Worm (Caenorhabditis elegans) whole organism, L4 larva: ENCODE data around the gene nhx-5.

ENCODE experiments used
- D1046.2 ChIP-seq: fragments of 200-800 bp; sonication (Bioruptor generic); IDR thresholded peaks from 2 replicates; pipeline ENCODE4 v1.3.6; 2022; ENCODE audit warnings: missing genetic modification characterization, missing compliant biosample characterization
- F37D6.2 ChIP-seq: sonication (generic microtip); optimal IDR thresholded peaks from 2 replicates; lab custom pipeline; 2016; ENCODE audit warnings: mild to moderate bottlenecking, missing genetic modification characterization, missing compliant biosample characterization
- T20F7.1 ChIP-seq: fragments of 200-800 bp; sonication (Bioruptor generic); optimal IDR thresholded peaks from 2 replicates; lab custom pipeline; 2018; ENCODE audit warnings: mild to moderate bottlenecking, missing genetic modification characterization, missing compliant biosample characterization
- Y48G9A.11 ChIP-seq: fragments of 200-800 bp; sonication (Bioruptor generic); IDR thresholded peaks from 2 replicates; pipeline ENCODE4 v1.3.6; 2022; ENCODE audit warnings: missing genetic modification reagents, missing genetic modification characterization, missing compliant biosample characterization
- aha-1 ChIP-seq: fragments of 150-350 bp; peaks from one replicate; lab custom pipeline; 2014; ENCODE audit warnings: missing biosample characterization, missing genetic modification characterization
- aly-2 ChIP-seq: sonication (generic microtip); optimal IDR thresholded peaks from 2 replicates; lab custom pipeline; 2018; ENCODE audit warnings: missing biosample characterization, missing genetic modification characterization
- ama-1 ChIP-seq: fragments of 150-350 bp; optimal IDR thresholded peaks from 2 replicates; lab custom pipeline; 2014; ENCODE audit warnings: inconsistent platforms, mixed read lengths
- arid-1 ChIP-seq: fragments of 200-800 bp; sonication (Bioruptor generic); conservative IDR thresholded peaks from 2 replicates; pipeline ENCODE4 v1.3.6; 2022; ENCODE audit warnings: missing genetic modification reagents, missing genetic modification characterization, missing compliant biosample characterization
- ceh-28 ChIP-seq: fragments of 150-350 bp; optimal IDR thresholded peaks from 2 replicates; lab custom pipeline; 2014; ENCODE audit warnings: missing biosample characterization, missing genetic modification reagents, missing genetic modification characterization
- ceh-82 ChIP-seq: sonication (generic microtip); optimal IDR thresholded peaks from 2 replicates; lab custom pipeline; 2017; ENCODE audit warnings: missing biosample characterization, missing genetic modification characterization
- ces-1 ChIP-seq: fragments of 150-350 bp; sonication (generic microtip); optimal IDR thresholded peaks from 4 replicates; lab custom pipeline; 2014; ENCODE audit warnings: missing biosample characterization, missing genetic modification reagents, missing genetic modification characterization
- daf-19 ChIP-seq: fragments of 200-800 bp; sonication (Bioruptor generic); conservative IDR thresholded peaks from 2 replicates; pipeline ENCODE4 v1.3.6; 2022; ENCODE audit warnings: missing genetic modification characterization, missing compliant biosample characterization
- daf-8 ChIP-seq: fragments of 200-800 bp; sonication (Bioruptor generic); IDR thresholded peaks from 2 replicates; pipeline ENCODE4 v1.3.6; 2022; ENCODE audit warnings: missing genetic modification characterization, missing compliant biosample characterization
- dmd-6 ChIP-seq: fragments of 200-800 bp; sonication (Bioruptor generic); IDR thresholded peaks from 2 replicates; pipeline ENCODE4 v1.3.6; 2022; ENCODE audit warnings: missing genetic modification reagents, missing genetic modification characterization, missing compliant biosample characterization
- dmd-8 ChIP-seq: fragments of 200-800 bp; sonication (Bioruptor generic); IDR thresholded peaks from 2 replicates; pipeline ENCODE4 v1.3.6; 2022; ENCODE audit warnings: missing genetic modification characterization, missing compliant biosample characterization
- dpl-1 ChIP-seq: fragments of 150-350 bp; optimal IDR thresholded peaks from 2 replicates; lab custom pipeline; 2014; ENCODE audit warnings: missing biosample characterization, missing genetic modification reagents, missing genetic modification characterization
- hlh-30 ChIP-seq: sonication (generic microtip); optimal IDR thresholded peaks from 2 replicates; lab custom pipeline; 2017; ENCODE audit warnings: antibody characterized with exemption, mild to moderate bottlenecking, missing genetic modification characterization, missing compliant biosample characterization; ENCODE audit not compliant: insufficient read depth
- hmg-1.1 ChIP-seq: fragments of 200-800 bp; sonication (Bioruptor generic); IDR thresholded peaks from 2 replicates; pipeline ENCODE4 v1.3.6; 2022; ENCODE audit warnings: missing genetic modification reagents, missing genetic modification characterization, missing compliant biosample characterization
- lin-38 ChIP-seq: fragments of 200-800 bp; sonication (Bioruptor generic); IDR thresholded peaks from 2 replicates; pipeline ENCODE4 v1.3.6; 2022; ENCODE audit warnings: missing genetic modification reagents, missing genetic modification characterization, missing compliant biosample characterization
- lsy-2 ChIP-seq, 2 experiments: fragments of 150-350 bp in 1 of 2; sonication (generic microtip) in 1 of 2; optimal IDR thresholded peaks; 2 replicates each; lab custom pipeline; 2014 to 2017; ENCODE audit warnings: missing biosample characterization in 2 of 2, missing genetic modification characterization in 2 of 2
- mep-1 ChIP-seq: fragments of 150-350 bp; sonication (generic microtip); optimal IDR thresholded peaks from 3 replicates; lab custom pipeline; 2014; ENCODE audit warnings: missing biosample characterization, missing genetic modification characterization
- mxl-3 ChIP-seq: fragments of 200-800 bp; sonication (Bioruptor generic); optimal IDR thresholded peaks from 2 replicates; lab custom pipeline; 2018; ENCODE audit warnings: mild to moderate bottlenecking, missing genetic modification characterization, missing compliant biosample characterization
- nhr-10 ChIP-seq: fragments of 150-350 bp; optimal IDR thresholded peaks from 2 replicates; lab custom pipeline; 2014; ENCODE audit warnings: missing biosample characterization, missing genetic modification characterization
- nhr-111 ChIP-seq: fragments of 200-800 bp; sonication (Bioruptor generic); optimal IDR thresholded peaks from 2 replicates; lab custom pipeline; 2018; ENCODE audit warnings: mild to moderate bottlenecking, missing genetic modification characterization, missing compliant biosample characterization
- nhr-237 ChIP-seq: sonication (generic microtip); optimal IDR thresholded peaks from 2 replicates; lab custom pipeline; 2017; ENCODE audit warnings: missing biosample characterization, missing genetic modification characterization
- nhr-28 ChIP-seq: fragments of 150-350 bp; optimal IDR thresholded peaks from 2 replicates; lab custom pipeline; 2014; ENCODE audit warnings: missing biosample characterization, missing genetic modification characterization
- nhr-48 ChIP-seq: sonication (generic microtip); optimal IDR thresholded peaks from 2 replicates; lab custom pipeline; 2016; ENCODE audit warnings: mild to moderate bottlenecking, missing genetic modification characterization, missing compliant biosample characterization
- nhr-6 ChIP-seq: fragments of 150-350 bp; optimal IDR thresholded peaks from 2 replicates; lab custom pipeline; 2014; ENCODE audit warnings: missing biosample characterization, missing genetic modification characterization
- nhr-76 ChIP-seq: fragments of 150-350 bp; optimal IDR thresholded peaks from 2 replicates; lab custom pipeline; 2014; ENCODE audit warnings: missing biosample characterization, missing genetic modification characterization
- pha-4 ChIP-seq, 2 experiments: fragments of 150-350 bp in 1 of 2; fragments of 200-800 bp in 1 of 2; sonication (Bioruptor generic) in 1 of 2; IDR thresholded peaks in 1 of 2; optimal IDR thresholded peaks in 1 of 2; 2 replicates each; pipeline versions ENCODE4 v1.3.6 to Lab custom; 2014 to 2022; ENCODE audit warnings: missing genetic modification characterization in 2 of 2, missing genetic modification reagents in 2 of 2, missing biosample characterization in 1 of 2, missing compliant biosample characterization in 1 of 2
- snpc-1.2 ChIP-seq: fragments of 200-800 bp; sonication (Bioruptor generic); IDR thresholded peaks from 2 replicates; pipeline ENCODE4 v1.3.6; 2022; ENCODE audit warnings: missing genetic modification reagents, missing genetic modification characterization, missing compliant biosample characterization
- spr-3 ChIP-seq: fragments of 200-800 bp; sonication (Bioruptor generic); optimal IDR thresholded peaks from 2 replicates; lab custom pipeline; 2018; ENCODE audit warnings: mild to moderate bottlenecking, missing genetic modification characterization, missing compliant biosample characterization
- unc-62 ChIP-seq, 3 experiments: fragments of 150-350 bp in 1 of 3; sonication (generic microtip); optimal IDR thresholded peaks in 2 of 3; peaks in 1 of 3; 1 replicate in 1 of 3; 2 replicates in 2 of 3; lab custom pipeline; 2014 to 2017; ENCODE audit warnings: missing biosample characterization in 3 of 3, missing genetic modification characterization in 3 of 3, missing genetic modification reagents in 3 of 3, missing genotype in 1 of 3
- vab-7 ChIP-seq: fragments of 200-800 bp; sonication (Bioruptor generic); IDR thresholded peaks from 2 replicates; pipeline ENCODE4 v1.3.6; 2022; ENCODE audit warnings: missing genetic modification reagents, missing genetic modification characterization, missing compliant biosample characterization
- zag-1 ChIP-seq: fragments of 150-350 bp; optimal IDR thresholded peaks from 2 replicates; lab custom pipeline; 2014; ENCODE audit warnings: missing biosample characterization, missing genetic modification characterization

Gene nhx-5

ce11 chrX:10617815-10618214, 41.1 kb downstream of the nhx-5 start (continued):
- TF ChIP-seq aly-2 (tag; lab: Kevin White, UChicago) = no peak
- TF ChIP-seq, all 104 proteins: peak for 7

- TF ChIP-seq arid-1 (GFP tag; lab: Robert Waterston, UW) (no peak), unc-62 (GFP tag; optimal IDR thresholded peaks at IDR 0.05 in 1 of 2; lab: Kevin White, UChicago) (peak in 1 of 2 experiments; percentile 68), unc-62 (tag; optimal IDR thresholded peaks at IDR 0.05; lab: Kevin White, UChicago) (no peak), nhr-237 (tag; lab: Kevin White, UChicago) (no peak), T20F7.1 (GFP tag; lab: Kevin White, UChicago) (no peak), vab-7 (GFP tag; lab: Robert Waterston, UW) (no peak), dpl-1 (GFP tag; lab: Kevin White, UChicago) (no peak), ama-1 (lab: Kevin White, UChicago) (no peak), dmd-8 (GFP tag; lab: Robert Waterston, UW) (no peak), nhr-111 (GFP tag; lab: Kevin White, UChicago) (no peak), dmd-6 (GFP tag; lab: Robert Waterston, UW) (peak; percentile 18; the same call in 1 of the 2 replicates), zag-1 (tag; lab: Kevin White, UChicago) (no peak), D1046.2 (GFP tag; lab: Robert Waterston, UW) (no peak), daf-8 (GFP tag; lab: Robert Waterston, UW) (no peak)
Observed at ce11 chrX:10618619-10619130, 41.9 kb downstream of the nhx-5 start.

- TF ChIP-seq ceh-28 (tag; lab: Kevin White, UChicago) (no peak), ces-1 (GFP tag; lab: Kevin White, UChicago) (peak; percentile 55), aha-1 (peak; percentile 84)
- TF ChIP-seq, all 104 proteins: peak for 2
Observed at ce11 chrX:10619554-10620199, 42.9 kb downstream of the nhx-5 start.

ce11 chrX:10622607-10623006, 45.9 kb downstream of the nhx-5 start:
- peak in 1 of 2 experiments; percentile 21 for TF ChIP-seq unc-62 (GFP tag; optimal IDR thresholded peaks at IDR 0.05 in 1 of 2; lab: Kevin White, UChicago)
- no peak for TF ChIP-seq unc-62 (tag; optimal IDR thresholded peaks at IDR 0.05; lab: Kevin White, UChicago)
- TF ChIP-seq Y48G9A.11 = no peak
- TF ChIP-seq nhr-48 (tag; lab: Kevin White, UChicago) = no peak
- no peak for TF ChIP-seq snpc-1.2 (GFP tag; lab: Robert Waterston, UW)

ce11 chrX:10623119-10623518, 46.4 kb downstream of the nhx-5 start:
- TF ChIP-seq F37D6.2 (tag; lab: Kevin White, UChicago) = no peak
- no peak for TF ChIP-seq nhr-10
- no peak for TF ChIP-seq zag-1 (tag; lab: Kevin White, UChicago)
- TF ChIP-seq mxl-3 (GFP tag; lab: Kevin White, UChicago) = no peak
- TF ChIP-seq hlh-30 (tag; lab: Kevin White, UChicago) = peak; percentile 51
- TF ChIP-seq daf-19 = no peak
- TF ChIP-seq spr-3 (GFP tag; lab: Kevin White, UChicago) = no peak
- peak in 1 of 2 experiments; percentile 84 for TF ChIP-seq unc-62 (GFP tag; optimal IDR thresholded peaks at IDR 0.05 in 1 of 2; lab: Kevin White, UChicago)
- no peak for TF ChIP-seq unc-62 (tag; optimal IDR thresholded peaks at IDR 0.05; lab: Kevin White, UChicago)

ce11 chrX:10624157-10624623, 47.4 kb downstream of the nhx-5 start, which contains the start of gene abl-1:
TSS of gene abl-1 (minus strand) at chrX:10624207.
- TF ChIP-seq nhr-28 (tag; lab: Kevin White, UChicago) (peak; percentile 17), ceh-82 (no peak), pha-4 (GFP tag; IDR thresholded peaks at IDR 0.05; lab: Robert Waterston, UW) (no peak), pha-4 (tag; optimal IDR thresholded peaks at IDR 0.05; lab: Kevin White, UChicago) (peak; percentile 3), lsy-2 (tag; optimal IDR thresholded peaks at IDR 0.05; lab: Kevin White, UChicago) (peak in 1 of 2 experiments; percentile 43), hmg-1.1 (GFP tag; lab: Robert Waterston, UW) (peak; percentile 42; the same call in 1 of the 2 replicates), unc-62 (GFP tag; optimal IDR thresholded peaks at IDR 0.05 in 1 of 2; lab: Kevin White, UChicago) (peak in 1 of 2 experiments; percentile 88), unc-62 (tag; optimal IDR thresholded peaks at IDR 0.05; lab: Kevin White, UChicago) (no peak), mep-1 (tag; lab: Kevin White, UChicago) (peak; percentile 45), nhr-6 (tag; lab: Kevin White, UChicago) (peak; percentile 28), lin-38 (peak; percentile 82), nhr-76 (tag; lab: Kevin White, UChicago) (no peak)
